Worm (Caenorhabditis elegans) whole organism, L2 larva: Measurements from ENCODE around the gene K01D12.5.

Source experiments
- fos-1 ChIP-seq: fragments of 150-350 bp; optimal IDR thresholded peaks from 2 replicates; lab custom pipeline; 2014; ENCODE audit warnings: missing biosample characterization, missing genetic modification characterization
- mdl-1 ChIP-seq, 2 experiments: fragments of 150-350 bp in 1 of 2; sonication (generic microtip) in 1 of 2; optimal IDR thresholded peaks; 2 replicates each; lab custom pipeline; 2017; ENCODE audit warnings: missing biosample characterization in 2 of 2, missing genetic modification characterization in 2 of 2

DNA sequence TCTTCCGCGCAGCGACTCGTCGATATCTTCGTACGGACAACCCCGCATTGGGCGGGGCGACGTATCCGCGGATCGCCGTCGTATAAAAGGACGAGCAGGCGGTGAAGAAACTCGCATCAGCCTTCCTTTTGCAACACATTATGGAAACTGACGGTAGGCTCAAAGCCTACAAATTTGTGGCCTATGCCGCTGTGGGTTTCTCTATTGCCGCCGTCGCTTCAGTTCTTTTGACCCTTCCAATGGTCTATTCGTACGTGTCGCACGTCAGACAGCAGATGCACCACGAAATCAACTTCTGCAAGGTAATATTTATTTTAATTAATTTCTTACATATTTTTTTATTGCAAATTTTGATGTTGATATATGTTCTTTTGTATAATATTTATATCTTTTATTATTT lies 44.8 kb upstream of the K01D12.5 start:
- TF ChIP-seq mdl-1 (tag; optimal IDR thresholded peaks at IDR 0.05; lab: Kevin White, UChicago) (no peak), fos-1 (tag; lab: Kevin White, UChicago) (no peak)
